Worm (Caenorhabditis elegans) whole organism, early embryonic: ENCODE measurements around the gene C08G5.7.

Source experiments
- F13C5.2 ChIP-seq: sonication (generic microtip); optimal IDR thresholded peaks from 2 replicates; lab custom pipeline; 2017; ENCODE audit warnings: mild to moderate bottlenecking, missing genetic modification characterization, inconsistent platforms, missing compliant biosample characterization
- aly-1 ChIP-seq: sonication (generic microtip); optimal IDR thresholded peaks from 2 replicates; lab custom pipeline; 2016; ENCODE audit warnings: missing genetic modification characterization, missing compliant biosample characterization
- ama-1 ChIP-seq: fragments of 150-350 bp; optimal IDR thresholded peaks from 2 replicates; lab custom pipeline; 2014
- ceh-13 ChIP-seq: fragments of 200-800 bp; sonication (Bioruptor generic); optimal IDR thresholded peaks from 2 replicates; lab custom pipeline; 2018; ENCODE audit warnings: mild to moderate bottlenecking, missing genetic modification characterization, missing compliant biosample characterization
- flt-1 ChIP-seq: fragments of 200-800 bp; sonication (Bioruptor generic); IDR thresholded peaks from 2 replicates; pipeline ENCODE4 v1.3.6; 2022; ENCODE audit warnings: missing genetic modification characterization, missing compliant biosample characterization
- hmg-4 ChIP-seq: fragments of 200-800 bp; sonication (Bioruptor generic); optimal IDR thresholded peaks from 2 replicates; lab custom pipeline; 2018; ENCODE audit warnings: mild to moderate bottlenecking, missing genetic modification characterization, missing compliant biosample characterization
- scrt-1 ChIP-seq: fragments of 200-800 bp; sonication (Bioruptor generic); IDR thresholded peaks from 2 replicates; pipeline ENCODE4 v1.3.6; 2022; ENCODE audit warnings: missing genetic modification characterization, missing compliant biosample characterization
- tbx-37 ChIP-seq: fragments of 200-800 bp; sonication (Bioruptor generic); conservative IDR thresholded peaks from 2 replicates; pipeline ENCODE4 v1.3.6; 2022; ENCODE audit warnings: missing genetic modification reagents, missing genetic modification characterization, missing compliant biosample characterization
- tra-4 ChIP-seq: sonication (generic microtip); optimal IDR thresholded peaks from 2 replicates; lab custom pipeline; 2017; ENCODE audit warnings: missing genetic modification characterization, missing compliant biosample characterization

- TF ChIP-seq hmg-4 (GFP tag; lab: Kevin White, UChicago) (no peak), tra-4 (tag; lab: Kevin White, UChicago) (no peak), ama-1 (lab: Kevin White, UChicago) (no peak), flt-1 (GFP tag; lab: Robert Waterston, UW) (no peak), tbx-37 (GFP tag; lab: Robert Waterston, UW) (no peak), F13C5.2 (no peak), scrt-1 (GFP tag; lab: Robert Waterston, UW) (no peak), ceh-13 (no peak), aly-1 (tag; lab: Kevin White, UChicago) (no peak)
Observed at ce11 chrII:760276-760675, 4.8 kb downstream of the C08G5.7 start.
